Fruit fly (Drosophila melanogaster): Measurements from ENCODE around the gene CG31230.
A peak's percentile ranks its signal among the peaks of the same experiment; 100 is the strongest.

The CG31230 gene

DNA sequence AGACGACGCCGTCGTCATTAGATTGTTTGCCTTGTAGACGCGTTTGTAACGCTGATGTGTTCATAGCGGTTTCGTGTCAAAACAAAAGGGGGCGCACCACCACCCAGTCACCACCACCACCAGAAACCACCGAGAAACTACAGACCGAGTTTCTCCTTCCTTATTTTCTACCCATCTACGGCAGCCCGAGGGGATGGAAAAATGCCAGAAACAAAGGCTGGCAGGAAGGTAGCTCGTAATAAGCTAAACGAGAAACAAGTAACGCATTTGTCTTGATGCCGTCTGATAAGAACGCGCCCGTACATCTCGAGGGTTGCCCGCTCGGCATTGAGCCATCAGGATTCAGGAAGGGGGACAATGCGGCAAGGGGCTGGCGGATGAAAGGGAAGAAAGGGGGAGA is 36.0 kb downstream of the CG31230 start:
- TF ChIP-seq CG33017 (tag; optimal IDR thresholded peaks at IDR 0.05) (no peak), CG1620 (GFP tag; optimal IDR thresholded peaks at IDR 0.05) (no peak), CG5204 (GFP tag; optimal IDR thresholded peaks at IDR 0.05) (no peak), CG12768 (GFP tag; optimal IDR thresholded peaks at IDR 0.05) (no peak), cnc (optimal IDR thresholded peaks at IDR 0.05) (no peak), Hr96 (GFP tag; optimal IDR thresholded peaks at IDR 0.05) (no peak), Clk (GFP tag; optimal IDR thresholded peaks at IDR 0.05) (no peak), Mnt (GFP tag; optimal IDR thresholded peaks at IDR 0.05) (no peak), cic (GFP tag; optimal IDR thresholded peaks at IDR 0.05) (no peak), tj (GFP tag; optimal IDR thresholded peaks at IDR 0.05) (no peak), CG14711 (tag; optimal IDR thresholded peaks at IDR 0.05) (no peak), ovo (GFP tag; optimal IDR thresholded peaks at IDR 0.05) (no peak), CG11617 (GFP tag; optimal IDR thresholded peaks at IDR 0.05) (no peak), toe (GFP tag; optimal IDR thresholded peaks at IDR 0.05) (no peak)

DNA sequence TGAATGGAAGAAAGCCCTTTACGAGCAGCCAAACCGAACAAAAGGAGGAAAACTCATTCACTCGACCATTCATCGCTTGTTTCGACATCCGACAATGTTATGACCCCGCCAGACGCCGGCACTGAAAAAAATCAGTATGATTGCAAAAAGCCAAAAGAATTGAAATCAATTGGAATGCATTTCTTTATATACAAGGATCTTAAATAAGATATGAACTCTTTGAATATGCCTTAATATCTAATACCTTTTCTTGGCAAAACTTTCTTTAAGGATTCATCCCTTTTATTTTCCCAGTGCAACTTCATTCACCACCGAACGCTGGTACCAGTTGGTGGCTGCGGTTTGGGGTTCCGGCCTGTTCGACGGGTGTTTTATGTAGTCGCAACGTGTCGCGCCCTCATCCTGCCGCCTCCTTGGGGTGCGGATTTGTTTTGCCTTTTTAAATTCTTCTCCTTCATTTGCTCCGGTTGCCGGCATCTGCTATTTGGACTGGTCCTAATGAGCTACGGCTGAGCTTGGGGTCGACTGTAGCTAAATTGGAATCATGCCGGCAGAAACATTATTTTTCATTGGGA is 48.4 kb downstream of the CG31230 start:
- peak; percentile 29 for TF ChIP-seq CG5204 (GFP tag; optimal IDR thresholded peaks at IDR 0.05)
- TF ChIP-seq CG1620 (GFP tag; optimal IDR thresholded peaks at IDR 0.05) = no peak
- no peak for TF ChIP-seq ovo (GFP tag; optimal IDR thresholded peaks at IDR 0.05)
- TF ChIP-seq pad (GFP tag; optimal IDR thresholded peaks at IDR 0.05) = no peak
- TF ChIP-seq CG33017 (tag; optimal IDR thresholded peaks at IDR 0.05) = peak; percentile 36
- TF ChIP-seq CG7045 (GFP tag; optimal IDR thresholded peaks at IDR 0.05) = peak; percentile 26
- no peak for TF ChIP-seq Mnt (GFP tag; optimal IDR thresholded peaks at IDR 0.05)
- no peak for TF ChIP-seq Crg-1 (GFP tag; optimal IDR thresholded peaks at IDR 0.05)
- TF ChIP-seq toe (GFP tag; optimal IDR thresholded peaks at IDR 0.05) = peak; percentile 2
- TF ChIP-seq cnc (optimal IDR thresholded peaks at IDR 0.05) = no peak
- no peak for TF ChIP-seq Clk (GFP tag; optimal IDR thresholded peaks at IDR 0.05)
- TF ChIP-seq CG14711 (tag; optimal IDR thresholded peaks at IDR 0.05) = no peak
- TF ChIP-seq cic (GFP tag; optimal IDR thresholded peaks at IDR 0.05) = no peak
- no peak for TF ChIP-seq bab1 (GFP tag; optimal IDR thresholded peaks at IDR 0.05)
- peak; percentile 10 for TF ChIP-seq CG7101 (tag; optimal IDR thresholded peaks at IDR 0.05)
- no peak for TF ChIP-seq tj (GFP tag; optimal IDR thresholded peaks at IDR 0.05)
- TF ChIP-seq CG12768 (GFP tag; optimal IDR thresholded peaks at IDR 0.05) = peak; percentile 17
- TF ChIP-seq Hr96 (GFP tag; optimal IDR thresholded peaks at IDR 0.05) = peak; percentile 37
- no peak for TF ChIP-seq CG11617 (GFP tag; optimal IDR thresholded peaks at IDR 0.05)

DNA sequence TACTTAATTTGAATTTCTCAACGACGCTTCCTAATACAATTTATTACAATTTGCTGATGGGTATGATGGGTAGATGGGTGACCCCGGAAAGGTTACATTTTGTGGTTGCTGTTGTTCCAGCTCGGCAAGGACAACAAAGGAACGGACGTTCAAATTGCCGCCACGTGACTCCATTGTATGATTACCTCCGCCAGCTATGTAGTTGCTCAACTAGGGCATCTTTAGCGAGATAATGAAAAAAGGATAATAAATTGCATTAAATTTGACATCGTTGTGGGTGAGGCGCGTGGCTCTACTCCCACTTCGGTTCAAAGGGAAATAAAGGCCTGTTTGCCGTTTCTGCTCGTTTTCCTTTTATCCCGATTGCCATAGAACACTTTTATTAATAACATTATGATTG is 49.9 kb downstream of the CG31230 start:
- no peak for TF ChIP-seq tj (GFP tag; optimal IDR thresholded peaks at IDR 0.05)
- TF ChIP-seq CG11617 (GFP tag; optimal IDR thresholded peaks at IDR 0.05) = no peak
- no peak for TF ChIP-seq Clk (GFP tag; optimal IDR thresholded peaks at IDR 0.05)
- no peak for TF ChIP-seq CG7045 (GFP tag; optimal IDR thresholded peaks at IDR 0.05)
- TF ChIP-seq pad (GFP tag; optimal IDR thresholded peaks at IDR 0.05) = no peak

Data from whole organism, adult.